Worm (Caenorhabditis elegans): ENCODE data around the gene C36C5.12.

Gene C36C5.12

ce11 chrV:3188043-3188442 lies 28.9 kb upstream of the C36C5.12 start, which contains the start of gene lag-2:
Gene lag-2, plus strand, starts transcription at chrV:3188343.
- TF ChIP-seq sea-1 (GFP tag; conservative IDR thresholded peaks at IDR 0.05): no peak
- no peak for TF ChIP-seq hmbx-1 (tag; optimal IDR thresholded peaks at IDR 0.05)
- TF ChIP-seq aly-1 (tag; optimal IDR thresholded peaks at IDR 0.05): no peak
- TF ChIP-seq flt-1 (GFP tag; IDR thresholded peaks at IDR 0.05): no peak
- no peak for TF ChIP-seq tbx-37 (GFP tag; conservative IDR thresholded peaks at IDR 0.05)
- TF ChIP-seq ceh-13 (GFP tag; optimal IDR thresholded peaks at IDR 0.05): no peak
- TF ChIP-seq hnd-1 (tag; optimal IDR thresholded peaks at IDR 0.05): no peak
- no peak for TF ChIP-seq tbx-11 (GFP tag; IDR thresholded peaks at IDR 0.05)
- TF ChIP-seq pes-1 (GFP tag; IDR thresholded peaks at IDR 0.05): no peak
- no peak for TF ChIP-seq F13C5.2 (tag; optimal IDR thresholded peaks at IDR 0.05)
- no peak for TF ChIP-seq B0310.2 (tag; optimal IDR thresholded peaks at IDR 0.05)
- TF ChIP-seq ets-7 (tag; optimal IDR thresholded peaks at IDR 0.05): no peak
- no peak for TF ChIP-seq hmg-4 (GFP tag; optimal IDR thresholded peaks at IDR 0.05)
- no peak for TF ChIP-seq ceh-36 (tag; optimal IDR thresholded peaks at IDR 0.05)
- no peak for TF ChIP-seq scrt-1 (GFP tag; IDR thresholded peaks at IDR 0.05)
- no peak for TF ChIP-seq tra-4 (tag; optimal IDR thresholded peaks at IDR 0.05)
- no peak for TF ChIP-seq ama-1 (optimal IDR thresholded peaks at IDR 0.05)

ce11 chrV:3185855-3186254 lies 26.7 kb upstream of the C36C5.12 start:
- TF ChIP-seq flt-1 (GFP tag; IDR thresholded peaks at IDR 0.05) (no peak), sea-1 (GFP tag; conservative IDR thresholded peaks at IDR 0.05) (no peak), F13C5.2 (tag; optimal IDR thresholded peaks at IDR 0.05) (no peak), tbx-37 (GFP tag; conservative IDR thresholded peaks at IDR 0.05) (no peak), tbx-11 (GFP tag; IDR thresholded peaks at IDR 0.05) (no peak), ceh-13 (GFP tag; optimal IDR thresholded peaks at IDR 0.05) (no peak), hmbx-1 (tag; optimal IDR thresholded peaks at IDR 0.05) (no peak), ets-7 (tag; optimal IDR thresholded peaks at IDR 0.05) (no peak), scrt-1 (GFP tag; IDR thresholded peaks at IDR 0.05) (no peak), hnd-1 (tag; optimal IDR thresholded peaks at IDR 0.05) (no peak), aly-1 (tag; optimal IDR thresholded peaks at IDR 0.05) (no peak), ama-1 (optimal IDR thresholded peaks at IDR 0.05) (no peak), ceh-36 (tag; optimal IDR thresholded peaks at IDR 0.05) (no peak), B0310.2 (tag; optimal IDR thresholded peaks at IDR 0.05) (no peak), hmg-4 (GFP tag; optimal IDR thresholded peaks at IDR 0.05) (no peak), tra-4 (tag; optimal IDR thresholded peaks at IDR 0.05) (no peak), pes-1 (GFP tag; IDR thresholded peaks at IDR 0.05) (no peak)

- TF ChIP-seq flt-1 (GFP tag; IDR thresholded peaks at IDR 0.05): no peak
- TF ChIP-seq ceh-13 (GFP tag; optimal IDR thresholded peaks at IDR 0.05): no peak
- no peak for TF ChIP-seq aly-1 (tag; optimal IDR thresholded peaks at IDR 0.05)
- TF ChIP-seq tbx-11 (GFP tag; IDR thresholded peaks at IDR 0.05): no peak
- no peak for TF ChIP-seq ets-7 (tag; optimal IDR thresholded peaks at IDR 0.05)
- TF ChIP-seq scrt-1 (GFP tag; IDR thresholded peaks at IDR 0.05): no peak
- TF ChIP-seq F13C5.2 (tag; optimal IDR thresholded peaks at IDR 0.05): no peak
- TF ChIP-seq tbx-37 (GFP tag; conservative IDR thresholded peaks at IDR 0.05): no peak
- no peak for TF ChIP-seq ama-1 (optimal IDR thresholded peaks at IDR 0.05)
- no peak for TF ChIP-seq ceh-36 (tag; optimal IDR thresholded peaks at IDR 0.05)
- no peak for TF ChIP-seq pes-1 (GFP tag; IDR thresholded peaks at IDR 0.05)
- no peak for TF ChIP-seq sea-1 (GFP tag; conservative IDR thresholded peaks at IDR 0.05)
- no peak for TF ChIP-seq hmg-4 (GFP tag; optimal IDR thresholded peaks at IDR 0.05)
- TF ChIP-seq B0310.2 (tag; optimal IDR thresholded peaks at IDR 0.05): no peak
- TF ChIP-seq hnd-1 (tag; optimal IDR thresholded peaks at IDR 0.05): no peak
- TF ChIP-seq hmbx-1 (tag; optimal IDR thresholded peaks at IDR 0.05): no peak
Measured at ce11 chrV:3176161-3176560, 17.0 kb upstream of the C36C5.12 start, which contains the start of gene srab-8. Gene srab-8, plus strand, starts transcription at chrV:3176461.

ce11 chrV:3171625-3172024 lies 12.5 kb upstream of the C36C5.12 start:
- TF ChIP-seq F13C5.2 (tag; optimal IDR thresholded peaks at IDR 0.05) (no peak), tbx-11 (GFP tag; IDR thresholded peaks at IDR 0.05) (no peak), B0310.2 (tag; optimal IDR thresholded peaks at IDR 0.05) (no peak), hmbx-1 (tag; optimal IDR thresholded peaks at IDR 0.05) (no peak), hnd-1 (tag; optimal IDR thresholded peaks at IDR 0.05) (no peak), ceh-36 (tag; optimal IDR thresholded peaks at IDR 0.05) (no peak), aly-1 (tag; optimal IDR thresholded peaks at IDR 0.05) (no peak), pes-1 (GFP tag; IDR thresholded peaks at IDR 0.05) (no peak)

ce11 chrV:3169838-3170237 lies 10.7 kb upstream of the C36C5.12 start, which contains the start of gene srbc-6:
Gene srbc-6, plus strand, starts transcription at chrV:3170138.
- TF ChIP-seq ceh-36 (tag; optimal IDR thresholded peaks at IDR 0.05) (no peak), sea-1 (GFP tag; conservative IDR thresholded peaks at IDR 0.05) (no peak), hmbx-1 (tag; optimal IDR thresholded peaks at IDR 0.05) (no peak), tbx-37 (GFP tag; conservative IDR thresholded peaks at IDR 0.05) (no peak), ama-1 (optimal IDR thresholded peaks at IDR 0.05) (no peak), ceh-13 (GFP tag; optimal IDR thresholded peaks at IDR 0.05) (no peak)

ce11 chrV:3168650-3169049 lies 9.5 kb upstream of the C36C5.12 start, which contains the start of gene C36C5.15:
Gene C36C5.15, minus strand, starts transcription at chrV:3168750.
- TF ChIP-seq tra-4 (tag; optimal IDR thresholded peaks at IDR 0.05) (no peak), hmbx-1 (tag; optimal IDR thresholded peaks at IDR 0.05) (no peak), sea-1 (GFP tag; conservative IDR thresholded peaks at IDR 0.05) (no peak)

ce11 chrV:3166260-3166659 lies 7.1 kb upstream of the C36C5.12 start, which contains the start of gene C36C5.4:
Gene C36C5.4, plus strand, starts transcription at chrV:3166560.
- TF ChIP-seq ceh-36 (tag; optimal IDR thresholded peaks at IDR 0.05): no peak
- TF ChIP-seq aly-1 (tag; optimal IDR thresholded peaks at IDR 0.05): no peak
- no peak for TF ChIP-seq B0310.2 (tag; optimal IDR thresholded peaks at IDR 0.05)
- no peak for TF ChIP-seq tbx-11 (GFP tag; IDR thresholded peaks at IDR 0.05)
- no peak for TF ChIP-seq scrt-1 (GFP tag; IDR thresholded peaks at IDR 0.05)
- TF ChIP-seq sea-1 (GFP tag; conservative IDR thresholded peaks at IDR 0.05): no peak
- TF ChIP-seq F13C5.2 (tag; optimal IDR thresholded peaks at IDR 0.05): no peak
- TF ChIP-seq tbx-37 (GFP tag; conservative IDR thresholded peaks at IDR 0.05): no peak
- TF ChIP-seq pes-1 (GFP tag; IDR thresholded peaks at IDR 0.05): no peak
- no peak for TF ChIP-seq ama-1 (optimal IDR thresholded peaks at IDR 0.05)
- no peak for TF ChIP-seq tra-4 (tag; optimal IDR thresholded peaks at IDR 0.05)
- TF ChIP-seq flt-1 (GFP tag; IDR thresholded peaks at IDR 0.05): no peak
- TF ChIP-seq ceh-13 (GFP tag; optimal IDR thresholded peaks at IDR 0.05): no peak
- TF ChIP-seq hmbx-1 (tag; optimal IDR thresholded peaks at IDR 0.05): no peak
- no peak for TF ChIP-seq ets-7 (tag; optimal IDR thresholded peaks at IDR 0.05)
- TF ChIP-seq hnd-1 (tag; optimal IDR thresholded peaks at IDR 0.05): no peak
- TF ChIP-seq hmg-4 (GFP tag; optimal IDR thresholded peaks at IDR 0.05): no peak

All from whole organism, early embryonic.